Worm (Caenorhabditis elegans): Measurements from ENCODE around the gene C16C8.9.
"Not testable (repeated sequence)": the region's sequence is repeated elsewhere in the genome, so short reads cannot be mapped to it uniquely, and the experiment has no call there.

DNA sequence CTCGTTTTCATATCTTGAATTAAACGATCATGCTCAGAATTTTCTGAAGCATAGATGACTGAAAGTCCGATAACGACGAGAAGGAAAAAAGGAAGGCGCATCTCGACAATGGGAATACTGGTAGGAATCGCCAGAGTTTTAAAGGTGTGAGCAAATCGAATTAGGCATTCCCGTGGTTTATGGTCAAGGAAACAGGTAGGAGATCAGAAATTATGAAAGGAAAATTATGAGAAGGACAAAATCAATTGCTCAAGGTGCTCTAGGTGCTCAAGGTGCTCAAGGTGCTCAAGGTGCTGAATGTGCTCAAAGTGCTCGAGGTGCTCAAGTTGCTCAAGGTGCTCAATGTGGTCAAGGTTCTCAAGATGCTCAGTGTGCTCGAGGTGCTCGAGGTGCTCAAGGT lies 1.6 kb upstream of the C16C8.9 start, which contains the start of gene C16C8.10:
- not testable (repeated sequence) for TF ChIP-seq nhr-237 (tag; optimal IDR thresholded peaks at IDR 0.05); mdl-1 (tag; optimal IDR thresholded peaks at IDR 0.05); lin-13 (GFP tag; optimal IDR thresholded peaks at IDR 0.05); unc-30 (tag; optimal IDR thresholded peaks at IDR 0.05); unc-86 (tag; optimal IDR thresholded peaks at IDR 0.05); unc-62 (GFP tag; optimal IDR thresholded peaks at IDR 0.05); xbp-1 (tag; optimal IDR thresholded peaks at IDR 0.05)
